Worm (Caenorhabditis elegans) whole organism, late embryonic: ENCODE data around the gene Y67H2A.2.
A peak's percentile ranks its signal among the peaks of the same experiment; 100 is the strongest.

Experiments
- C38D4.7 ChIP-seq: fragments of 200-800 bp; sonication (Bioruptor generic); optimal IDR thresholded peaks from 2 replicates; lab custom pipeline; 2018; ENCODE audit warnings: mild to moderate bottlenecking, missing genetic modification characterization, moderate library complexity, missing compliant biosample characterization
- K02D7.2 ChIP-seq: sonication (generic microtip); optimal IDR thresholded peaks from 2 replicates; lab custom pipeline; 2017; ENCODE audit warnings: mild to moderate bottlenecking, missing genetic modification characterization, missing compliant biosample characterization
- T23F11.4 ChIP-seq: fragments of 200-800 bp; sonication (Bioruptor generic); optimal IDR thresholded peaks from 2 replicates; lab custom pipeline; 2018; ENCODE audit warnings: mild to moderate bottlenecking, missing genetic modification characterization, missing compliant biosample characterization
- ahr-1 ChIP-seq: sonication (generic microtip); optimal IDR thresholded peaks from 2 replicates; lab custom pipeline; 2016; ENCODE audit warnings: missing genetic modification characterization, missing compliant biosample characterization
- ama-1 ChIP-seq: fragments of 150-350 bp; optimal IDR thresholded peaks from 2 replicates; lab custom pipeline; 2014
- ceh-14 ChIP-seq: sonication (generic microtip); optimal IDR thresholded peaks from 2 replicates; lab custom pipeline; 2016; ENCODE audit warnings: missing genotype, missing genetic modification characterization, missing compliant biosample characterization
- ceh-18 ChIP-seq: sonication (generic microtip); optimal IDR thresholded peaks from 2 replicates; lab custom pipeline; 2016; ENCODE audit warnings: missing genetic modification characterization, missing compliant biosample characterization
- ceh-2 ChIP-seq: sonication (generic microtip); optimal IDR thresholded peaks from 2 replicates; lab custom pipeline; 2016; ENCODE audit warnings: missing genotype, missing genetic modification characterization, missing compliant biosample characterization
- ceh-22 ChIP-seq: sonication (generic microtip); optimal IDR thresholded peaks from 2 replicates; lab custom pipeline; 2017; ENCODE audit warnings: missing biosample characterization, missing genetic modification characterization
- ceh-24 ChIP-seq: sonication (generic microtip); optimal IDR thresholded peaks from 2 replicates; lab custom pipeline; 2016; ENCODE audit warnings: mild to moderate bottlenecking, missing genetic modification characterization, missing compliant biosample characterization
- ceh-30 ChIP-seq: fragments of 150-350 bp; optimal IDR thresholded peaks from 2 replicates; lab custom pipeline; 2014; ENCODE audit warnings: missing biosample characterization, missing genetic modification characterization
- ceh-31 ChIP-seq: sonication (generic microtip); optimal IDR thresholded peaks from 2 replicates; lab custom pipeline; 2016; ENCODE audit warnings: missing genetic modification characterization, missing compliant biosample characterization
- ceh-48 ChIP-seq: sonication (generic microtip); optimal IDR thresholded peaks from 2 replicates; lab custom pipeline; 2016; ENCODE audit warnings: missing genetic modification characterization, inconsistent platforms, missing compliant biosample characterization
- ceh-6 ChIP-seq: fragments of 200-800 bp; sonication (Bioruptor generic); optimal IDR thresholded peaks from 2 replicates; lab custom pipeline; 2018; ENCODE audit warnings: mild to moderate bottlenecking, missing genetic modification characterization, missing compliant biosample characterization
- dve-1 ChIP-seq: sonication (generic microtip); optimal IDR thresholded peaks from 2 replicates; lab custom pipeline; 2017; ENCODE audit warnings: antibody characterized with exemption, mild to moderate bottlenecking, missing genetic modification characterization, missing compliant biosample characterization
- elt-2 ChIP-seq: sonication (generic microtip); optimal IDR thresholded peaks from 2 replicates; lab custom pipeline; 2016; ENCODE audit warnings: missing genetic modification reagents, missing genetic modification characterization, missing compliant biosample characterization
- elt-4 ChIP-seq: sonication (generic microtip); optimal IDR thresholded peaks from 2 replicates; lab custom pipeline; 2016; ENCODE audit warnings: missing genetic modification characterization, missing compliant biosample characterization
- fkh-10 ChIP-seq: fragments of 150-350 bp; optimal IDR thresholded peaks from 2 replicates; lab custom pipeline; 2014; ENCODE audit warnings: missing biosample characterization, missing genetic modification reagents, missing genetic modification characterization
- fkh-6 ChIP-seq: sonication (generic microtip); optimal IDR thresholded peaks from 2 replicates; lab custom pipeline; 2016; ENCODE audit warnings: missing genetic modification characterization, missing compliant biosample characterization
- gmeb-2 ChIP-seq: sonication (generic microtip); optimal IDR thresholded peaks from 2 replicates; lab custom pipeline; 2016; ENCODE audit warnings: missing genetic modification characterization, inconsistent platforms, missing compliant biosample characterization
- hlh-8 ChIP-seq: sonication (generic microtip); optimal IDR thresholded peaks from 2 replicates; lab custom pipeline; 2016; ENCODE audit warnings: missing genotype, missing genetic modification characterization, missing compliant biosample characterization
- nfya-1 ChIP-seq: sonication (generic microtip); optimal IDR thresholded peaks from 2 replicates; lab custom pipeline; 2017; ENCODE audit warnings: missing genetic modification characterization, mild to moderate bottlenecking, missing compliant biosample characterization, antibody characterized with exemption, moderate library complexity
- nhr-11 ChIP-seq: fragments of 150-350 bp; optimal IDR thresholded peaks from 2 replicates; lab custom pipeline; 2014; ENCODE audit warnings: missing biosample characterization, missing genetic modification characterization
- nhr-232 ChIP-seq: sonication (generic microtip); optimal IDR thresholded peaks from 2 replicates; lab custom pipeline; 2016; ENCODE audit warnings: missing genetic modification characterization, missing compliant biosample characterization
- odd-2 ChIP-seq: sonication (generic microtip); optimal IDR thresholded peaks from 2 replicates; lab custom pipeline; 2017; ENCODE audit warnings: antibody characterized with exemption, mild to moderate bottlenecking, missing genetic modification characterization, missing compliant biosample characterization
- pat-9 ChIP-seq: fragments of 200-800 bp; sonication (Bioruptor generic); optimal IDR thresholded peaks from 2 replicates; lab custom pipeline; 2018; ENCODE audit warnings: mild to moderate bottlenecking, missing genetic modification characterization, moderate library complexity, missing compliant biosample characterization
- pros-1 ChIP-seq: fragments of 150-350 bp; optimal IDR thresholded peaks from 2 replicates; lab custom pipeline; 2014; ENCODE audit warnings: missing biosample characterization, missing genetic modification reagents, missing genetic modification characterization
- ref-2 ChIP-seq: sonication (generic microtip); optimal IDR thresholded peaks from 2 replicates; lab custom pipeline; 2016; ENCODE audit warnings: missing genetic modification characterization, missing compliant biosample characterization
- sdc-2 ChIP-seq: sonication (generic microtip); optimal IDR thresholded peaks from 2 replicates; lab custom pipeline; 2016; ENCODE audit warnings: missing genotype, missing genetic modification characterization, missing compliant biosample characterization
- sox-4 ChIP-seq: sonication (generic microtip); optimal IDR thresholded peaks from 2 replicates; lab custom pipeline; 2017; ENCODE audit warnings: mild to moderate bottlenecking, missing genetic modification characterization, inconsistent platforms, missing compliant biosample characterization
- ttx-3 ChIP-seq: sonication (generic microtip); optimal IDR thresholded peaks from 2 replicates; lab custom pipeline; 2016; ENCODE audit warnings: missing genetic modification reagents, missing genetic modification characterization, missing compliant biosample characterization
- unc-3 ChIP-seq, 2 experiments: fragments of 200-800 bp in 1 of 2; sonication (Bioruptor generic) in 1 of 2; sonication (generic microtip) in 1 of 2; conservative IDR thresholded peaks in 1 of 2; optimal IDR thresholded peaks in 1 of 2; 2 replicates each; pipeline versions ENCODE4 v1.3.6 to Lab custom; 2016 to 2022; ENCODE audit warnings: missing compliant biosample characterization in 2 of 2, missing genetic modification characterization in 2 of 2, missing genetic modification reagents in 1 of 2
- unc-42 ChIP-seq: sonication (generic microtip); optimal IDR thresholded peaks from 2 replicates; lab custom pipeline; 2016; ENCODE audit warnings: missing genotype, missing genetic modification characterization, missing compliant biosample characterization
- unc-86 ChIP-seq: sonication (generic microtip); optimal IDR thresholded peaks from 2 replicates; lab custom pipeline; 2016; ENCODE audit warnings: missing genetic modification characterization, missing compliant biosample characterization
- ztf-16 ChIP-seq: sonication (generic microtip); optimal IDR thresholded peaks from 2 replicates; lab custom pipeline; 2017; ENCODE audit warnings: missing genetic modification characterization, missing compliant biosample characterization

The Y67H2A.2 gene

DNA sequence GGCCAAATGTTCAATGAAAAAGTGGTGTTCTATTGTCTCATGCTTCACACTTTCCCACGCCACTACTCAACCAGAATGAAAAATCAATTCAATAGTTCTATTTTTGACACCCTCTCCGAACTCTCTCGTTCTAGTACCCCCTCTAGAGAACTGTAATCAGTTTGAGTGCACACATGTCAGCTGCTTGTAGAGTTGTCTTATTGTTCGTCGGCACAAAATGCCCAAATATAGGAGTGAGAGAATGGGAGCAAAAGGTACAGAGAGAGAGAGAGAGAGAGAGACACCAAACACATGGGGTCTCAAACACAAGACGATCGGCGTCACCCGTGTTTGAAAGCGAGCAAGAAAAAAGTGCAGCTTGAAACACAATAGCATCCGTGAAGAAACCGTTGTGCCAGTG lies 36.7 kb upstream of the Y67H2A.2 start:
- TF ChIP-seq ztf-16 (tag; lab: Kevin White, UChicago) = no peak
- TF ChIP-seq unc-3 (GFP tag; conservative IDR thresholded peaks at IDR 0.05; lab: Robert Waterston, UW) = no peak
- no peak for TF ChIP-seq unc-3 (tag; optimal IDR thresholded peaks at IDR 0.05; lab: Kevin White, UChicago)
- no peak for TF ChIP-seq ceh-18 (tag; lab: Kevin White, UChicago)
- TF ChIP-seq ceh-48 (tag; lab: Kevin White, UChicago) = no peak
- TF ChIP-seq C38D4.7 (GFP tag; lab: Kevin White, UChicago) = no peak
- no peak for TF ChIP-seq elt-4 (tag; lab: Kevin White, UChicago)
- no peak for TF ChIP-seq gmeb-2
- TF ChIP-seq ceh-2 (tag; lab: Kevin White, UChicago) = no peak
- TF ChIP-seq ceh-24 (tag; lab: Kevin White, UChicago) = no peak
- no peak for TF ChIP-seq pat-9 (tag; lab: Kevin White, UChicago)

DNA sequence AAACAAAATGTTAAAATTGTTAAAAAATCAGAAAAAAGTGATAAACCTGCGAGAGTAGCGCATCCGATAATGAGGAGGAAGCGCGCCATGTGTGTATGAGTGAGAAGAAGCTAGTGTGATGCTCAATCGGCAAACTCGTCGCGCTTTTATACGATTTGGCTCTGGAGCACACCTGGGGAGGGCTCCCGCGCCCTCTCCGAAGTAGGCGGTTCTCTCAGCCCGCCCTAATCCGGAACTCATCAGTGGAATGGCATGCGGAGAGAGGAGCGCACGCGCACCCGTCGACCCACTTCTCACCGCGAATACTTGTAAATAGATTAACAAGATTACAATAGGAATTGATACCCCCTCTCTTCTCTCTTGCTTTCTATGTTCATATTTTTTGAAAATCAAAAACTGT lies 33.7 kb upstream of the Y67H2A.2 start, which contains the start of gene pqn-74:
pqn-74 (minus strand) TSS at position 122 of the 400 bp plus-strand sequence.
- no peak for TF ChIP-seq nfya-1

DNA sequence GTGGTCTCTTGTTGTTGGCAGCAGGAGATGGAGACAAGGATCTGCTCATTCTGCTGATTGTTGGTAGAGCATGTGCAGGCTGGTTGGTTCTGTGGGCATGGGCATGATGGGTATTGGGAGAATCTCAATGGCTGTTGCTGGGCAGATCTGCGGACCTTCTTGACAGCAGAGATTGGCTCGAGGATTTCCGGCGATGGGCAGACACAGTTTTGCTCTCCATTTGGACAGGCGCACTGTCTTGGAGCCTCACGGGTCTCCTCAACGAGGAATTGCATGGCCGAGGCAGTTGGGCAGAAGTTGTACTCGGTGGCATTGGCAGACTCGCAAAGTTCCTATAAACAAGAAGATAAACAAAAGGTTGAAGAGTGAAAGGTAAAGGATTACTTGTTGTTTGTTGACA lies 32.9 kb upstream of the Y67H2A.2 start:
- TF ChIP-seq nhr-11 = no peak
- no peak for TF ChIP-seq fkh-6 (tag; lab: Kevin White, UChicago)
- TF ChIP-seq ceh-6 (GFP tag; lab: Kevin White, UChicago) = no peak
- TF ChIP-seq ama-1 (lab: Kevin White, UChicago) = no peak
- no peak for TF ChIP-seq pros-1 (tag; lab: Kevin White, UChicago)
- TF ChIP-seq hlh-8 (tag; lab: Kevin White, UChicago) = no peak
- no peak for TF ChIP-seq ceh-24 (tag; lab: Kevin White, UChicago)
- TF ChIP-seq ceh-48 (tag; lab: Kevin White, UChicago) = no peak
- no peak for TF ChIP-seq gmeb-2

DNA sequence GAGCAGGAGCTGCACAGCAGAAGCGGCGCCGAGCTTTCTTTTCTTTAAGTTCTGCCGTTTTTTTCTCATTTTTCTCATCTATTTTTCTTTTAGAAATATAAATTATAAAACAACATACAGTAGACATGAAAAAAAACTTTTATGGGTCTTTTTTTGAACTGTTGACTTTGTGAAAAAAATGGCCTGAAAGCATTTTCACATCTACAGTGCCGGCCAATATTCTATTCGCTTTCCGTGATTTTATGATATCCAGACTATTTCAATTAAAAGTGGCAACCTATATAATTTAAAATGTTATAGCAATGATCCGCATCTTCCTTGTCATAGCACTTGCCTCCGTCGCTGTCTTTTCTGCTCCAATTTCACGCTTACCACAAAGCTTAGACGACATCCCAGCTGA lies 30.4 kb upstream of the Y67H2A.2 start, which contains the start of gene far-6:
far-6 (plus strand) TSS at position 301 of the 400 bp plus-strand sequence.
- no peak for TF ChIP-seq ceh-31 (tag; lab: Kevin White, UChicago)

DNA sequence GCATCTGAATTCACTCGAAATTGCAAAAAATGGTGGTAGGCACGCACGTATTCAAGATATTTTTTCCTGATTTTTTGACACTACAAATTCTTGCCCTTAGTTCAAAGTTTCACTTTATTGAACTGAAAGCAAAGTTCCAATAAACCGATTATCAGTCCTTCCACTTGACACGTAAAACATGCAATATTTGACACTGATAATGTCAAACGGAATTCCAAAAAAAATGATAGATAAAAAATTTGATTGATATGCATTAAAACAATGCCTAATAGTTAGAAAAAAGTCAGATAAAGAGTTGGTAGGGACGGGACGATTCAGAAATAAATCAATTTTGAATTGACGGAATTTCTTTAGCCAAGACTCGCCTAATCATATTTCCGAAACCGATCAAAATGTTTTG lies 29.4 kb upstream of the Y67H2A.2 start:
- peak; percentile 50 for TF ChIP-seq elt-2 (tag; lab: Kevin White, UChicago)
- TF ChIP-seq ttx-3 = no peak

DNA sequence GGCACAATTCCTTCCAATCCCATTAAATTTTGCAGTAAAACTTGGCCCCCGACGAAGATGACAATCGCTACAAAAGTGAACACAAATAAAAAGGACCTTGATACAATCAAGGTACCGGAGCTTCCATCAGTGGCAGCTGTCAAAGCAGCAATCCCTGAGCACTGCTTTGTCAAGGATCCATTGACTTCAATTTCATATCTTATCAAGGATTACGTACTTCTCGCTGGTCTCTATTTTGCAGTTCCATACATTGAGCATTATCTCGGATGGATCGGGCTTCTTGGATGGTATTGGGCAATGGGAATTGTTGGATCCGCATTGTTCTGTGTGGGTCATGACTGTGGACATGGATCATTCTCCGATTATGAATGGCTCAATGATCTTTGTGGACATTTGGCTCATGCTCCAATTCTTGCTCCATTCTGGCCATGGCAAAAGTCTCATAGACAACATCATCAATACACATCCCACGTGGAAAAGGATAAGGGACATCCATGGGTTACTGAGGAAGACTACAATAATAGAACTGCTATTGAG lies 26.3 kb upstream of the Y67H2A.2 start, which contains the start of gene fat-2:
fat-2 (plus strand) TSS at position 51 of the 537 bp plus-strand sequence.
- TF ChIP-seq ref-2 = no peak
- no peak for TF ChIP-seq pros-1 (tag; lab: Kevin White, UChicago)
- TF ChIP-seq fkh-10 (GFP tag; lab: Kevin White, UChicago) = no peak
- no peak for TF ChIP-seq K02D7.2 (tag; lab: Kevin White, UChicago)

DNA sequence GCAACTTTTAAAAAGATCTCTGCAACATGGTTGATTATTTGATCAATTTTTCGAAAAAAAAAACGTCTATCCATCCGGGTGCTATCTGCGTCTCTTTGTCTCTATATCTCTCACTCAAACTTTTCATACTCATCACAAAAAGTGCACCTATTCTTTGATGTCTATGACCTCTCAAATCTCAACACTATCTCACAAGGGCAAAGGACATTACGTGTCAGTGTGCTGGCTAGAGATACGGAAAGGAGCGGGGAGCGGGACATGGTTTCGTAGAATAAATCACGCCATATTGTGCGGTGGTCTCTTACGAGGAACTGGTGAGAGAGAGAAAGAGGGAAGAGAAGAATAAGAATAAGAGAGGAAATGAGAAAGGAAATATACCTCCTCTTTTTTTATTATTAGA lies 24.8 kb upstream of the Y67H2A.2 start:
- TF ChIP-seq unc-42 (no peak), ahr-1 (no peak), unc-86 (tag; lab: Kevin White, UChicago) (no peak), T23F11.4 (GFP tag; lab: Kevin White, UChicago) (no peak), nhr-11 (no peak), ceh-31 (tag; lab: Kevin White, UChicago) (no peak), ceh-14 (tag; lab: Kevin White, UChicago) (no peak), ceh-22 (tag; lab: Kevin White, UChicago) (no peak), nhr-232 (tag; lab: Kevin White, UChicago) (no peak), dve-1 (tag; lab: Kevin White, UChicago) (no peak), elt-2 (tag; lab: Kevin White, UChicago) (no peak), gmeb-2 (no peak), sox-4 (no peak), sdc-2 (tag; lab: Kevin White, UChicago) (no peak), ztf-16 (tag; lab: Kevin White, UChicago) (no peak), odd-2 (tag; lab: Kevin White, UChicago) (no peak), ceh-30 (tag; lab: Kevin White, UChicago) (no peak)
- TF ChIP-seq, all 69 proteins: peak for 0
